Fruit fly (Drosophila melanogaster): ENCODE data around the gene CG15169.

Gene CG15169

dm6 chr2L:18947515-18947998, 43.3 kb upstream of the CG15169 start:
- no peak for TF ChIP-seq phol (tag; optimal IDR thresholded peaks at IDR 0.05)
- TF ChIP-seq CG14860 (GFP tag; IDR thresholded peaks at IDR 0.05; ENCODE audit: partially characterized antibody): peak; percentile 29; the same call in 1 of the 3 replicates
- TF ChIP-seq wor (GFP tag; IDR thresholded peaks at IDR 0.05): no peak
- TF ChIP-seq CG2712 (tag; optimal IDR thresholded peaks at IDR 0.05): no peak
- TF ChIP-seq GATAe (GFP tag; conservative IDR thresholded peaks at IDR 0.05): no peak
- no peak for TF ChIP-seq CG1233 (GFP tag; optimal IDR thresholded peaks at IDR 0.05)
- TF ChIP-seq cwo (GFP tag; optimal IDR thresholded peaks at IDR 0.05): no peak
- TF ChIP-seq ap (GFP tag; IDR thresholded peaks at IDR 0.05): no peak
- no peak for TF ChIP-seq onecut (GFP tag; IDR thresholded peaks at IDR 0.05)
- TF ChIP-seq Antp (GFP tag; optimal IDR thresholded peaks at IDR 0.05): no peak
- TF ChIP-seq nerfin-1 (tag; optimal IDR thresholded peaks at IDR 0.05): peak; percentile 78
- TF ChIP-seq CG8388 (GFP tag; optimal IDR thresholded peaks at IDR 0.05): no peak
- TF ChIP-seq Atf3 (GFP tag; optimal IDR thresholded peaks at IDR 0.05): no peak
- TF ChIP-seq bcd (GFP tag; optimal IDR thresholded peaks at IDR 0.05): no peak
- TF ChIP-seq fu2 (GFP tag; optimal IDR thresholded peaks at IDR 0.05): no peak
- no peak for TF ChIP-seq CG12219 (GFP tag; optimal IDR thresholded peaks at IDR 0.05)
- TF ChIP-seq scrt (GFP tag; optimal IDR thresholded peaks at IDR 0.05): no peak
- TF ChIP-seq nerfin-2 (GFP tag; IDR thresholded peaks at IDR 0.05; ENCODE audit: partially characterized antibody): peak; percentile 44; the same call in 1 of the 2 replicates
- no peak for TF ChIP-seq Optix (GFP tag; IDR thresholded peaks at IDR 0.05)
- peak; percentile 33; the same call in 1 of the 2 replicates for TF ChIP-seq bbx (GFP tag; IDR thresholded peaks at IDR 0.05; ENCODE audit: partially characterized antibody)
- TF ChIP-seq ken (GFP tag; IDR thresholded peaks at IDR 0.05): no peak
- TF ChIP-seq Doc3 (GFP tag; IDR thresholded peaks at IDR 0.05; ENCODE audit: partially characterized antibody): peak; percentile 47; the same call in 1 of the 3 replicates
- TF ChIP-seq Oli (tag; optimal IDR thresholded peaks at IDR 0.05): no peak
- TF ChIP-seq ATbp (GFP tag; optimal IDR thresholded peaks at IDR 0.05): no peak
- no peak for TF ChIP-seq oc (tag; optimal IDR thresholded peaks at IDR 0.05)
- TF ChIP-seq yki (optimal IDR thresholded peaks at IDR 0.05): no peak
- 0 out of 2 replicates have a peak, but pooled peaks have one; percentile 47 for TF ChIP-seq crol (GFP tag; IDR thresholded peaks at IDR 0.05)
- peak; percentile 73 for TF ChIP-seq CG6791 (GFP tag; IDR thresholded peaks at IDR 0.05; ENCODE audit: partially characterized antibody)
- no peak for TF ChIP-seq gem (tag; optimal IDR thresholded peaks at IDR 0.05)
- TF ChIP-seq Hr51 (GFP tag; optimal IDR thresholded peaks at IDR 0.05): no peak
- no peak for TF ChIP-seq E2f2 (GFP tag; IDR thresholded peaks at IDR 0.05)
- no peak for TF ChIP-seq CG18011 (GFP tag; optimal IDR thresholded peaks at IDR 0.05)
- TF ChIP-seq CG13296 (GFP tag; optimal IDR thresholded peaks at IDR 0.05): no peak
- no peak for TF ChIP-seq CG16815 (GFP tag; optimal IDR thresholded peaks at IDR 0.05)
- peak; percentile 97 for TF ChIP-seq abd-A (tag; optimal IDR thresholded peaks at IDR 0.05)
- no peak for TF ChIP-seq dmrt11E (tag; optimal IDR thresholded peaks at IDR 0.05)
- TF ChIP-seq CG14710 (tag; optimal IDR thresholded peaks at IDR 0.05): no peak
- no peak for TF ChIP-seq slp2 (GFP tag; optimal IDR thresholded peaks at IDR 0.05)
- TF ChIP-seq gcm2 (GFP tag; optimal IDR thresholded peaks at IDR 0.05): no peak
- no peak for TF ChIP-seq CG3995 (GFP tag; optimal IDR thresholded peaks at IDR 0.05)
- peak; percentile 21; the same call in 1 of the 2 replicates for TF ChIP-seq NFAT (GFP tag; IDR thresholded peaks at IDR 0.05)
- TF ChIP-seq CG12155 (GFP tag; optimal IDR thresholded peaks at IDR 0.05): no peak
- TF ChIP-seq sens-2 (GFP tag; IDR thresholded peaks at IDR 0.05): no peak
- TF ChIP-seq al (GFP tag; IDR thresholded peaks at IDR 0.05): no peak
- TF ChIP-seq trh (GFP tag; optimal IDR thresholded peaks at IDR 0.05): no peak
- no peak for TF ChIP-seq CG3726 (GFP tag; IDR thresholded peaks at IDR 0.05)
- TF ChIP-seq Sin3A (optimal IDR thresholded peaks at IDR 0.05): no peak
- TF ChIP-seq CG4282 (GFP tag; optimal IDR thresholded peaks at IDR 0.05): no peak
- no peak for TF ChIP-seq CG15011 (GFP tag; optimal IDR thresholded peaks at IDR 0.05)
- TF ChIP-seq Stat92E (GFP tag; optimal IDR thresholded peaks at IDR 0.05): peak in 1 of 3 experiments; percentile 46
- TF ChIP-seq CG6272 (GFP tag; IDR thresholded peaks at IDR 0.05): no peak

Data from whole organism, embryonic.